Fruit fly (Drosophila melanogaster) whole organism, embryonic: ENCODE measurements around the gene CG16903.

Source experiments
- Aef1 ChIP-seq: fragments of 200-800 bp; sonication (Bioruptor generic); IDR thresholded peaks from 3 replicates; pipeline ENCODE4 v1.3.6; 2022; ENCODE audit warnings: missing biosample characterization, missing genetic modification characterization
- CG10267 ChIP-seq: fragments of 200-800 bp; sonication (Bioruptor generic); optimal IDR thresholded peaks from 2 replicates; lab custom pipeline; 2018; ENCODE audit warnings: missing biosample characterization, mild to moderate bottlenecking, missing genetic modification characterization, moderate library complexity
- CG1602 ChIP-seq: fragments of 200-800 bp; sonication (Bioruptor generic); optimal IDR thresholded peaks from 3 replicates; lab custom pipeline; 2016; ENCODE audit warnings: missing biosample characterization, missing genetic modification characterization
- CG16813 ChIP-seq: fragments of 200-800 bp; sonication (Bioruptor generic); IDR thresholded peaks from 3 replicates; pipeline ENCODE4 v1.3.6; 2022; ENCODE audit warnings: missing biosample characterization, missing genetic modification characterization; ENCODE audit not compliant: partially characterized antibody
- CG18619 ChIP-seq: fragments of 200-800 bp; sonication (Bioruptor generic); optimal IDR thresholded peaks from 3 replicates; lab custom pipeline; 2017; ENCODE audit warnings: missing biosample characterization, mild to moderate bottlenecking, missing genetic modification characterization
- CG2120 ChIP-seq: fragments of 200-800 bp; sonication (Bioruptor generic); optimal IDR thresholded peaks from 3 replicates; lab custom pipeline; 2016; ENCODE audit warnings: missing biosample characterization, missing genetic modification characterization
- CG2889 ChIP-seq: fragments of 200-800 bp; sonication (Bioruptor generic); IDR thresholded peaks from 3 replicates; pipeline ENCODE4 v1.3.6; 2022; ENCODE audit warnings: missing biosample characterization, missing genetic modification characterization
- CG30431 ChIP-seq: fragments of 200-800 bp; sonication (Bioruptor generic); optimal IDR thresholded peaks from 2 replicates; lab custom pipeline; 2017; ENCODE audit warnings: missing biosample characterization, missing genetic modification characterization
- CG32532 ChIP-seq: fragments of 200-800 bp; sonication (Bioruptor generic); IDR thresholded peaks from 2 replicates; pipeline ENCODE4 v1.3.6; 2022; ENCODE audit warnings: missing biosample characterization, missing genetic modification characterization
- CG33213 ChIP-seq: fragments of 200-800 bp; sonication (Bioruptor generic); optimal IDR thresholded peaks from 3 replicates; lab custom pipeline; 2016; ENCODE audit warnings: missing biosample characterization, missing genetic modification characterization
- CG3838 ChIP-seq: fragments of 200-800 bp; sonication (Bioruptor generic); optimal IDR thresholded peaks from 3 replicates; lab custom pipeline; 2016; ENCODE audit warnings: missing biosample characterization, missing genetic modification characterization
- CG3847 ChIP-seq: fragments of 200-800 bp; sonication (Bioruptor generic); IDR thresholded peaks from 2 replicates; pipeline ENCODE4 v1.3.6; 2022; ENCODE audit warnings: missing biosample characterization, missing genetic modification characterization
- CG43689 ChIP-seq: fragments of 200-800 bp; sonication (Bioruptor generic); IDR thresholded peaks from 2 replicates; pipeline ENCODE4 v1.3.6; 2022; ENCODE audit warnings: missing biosample characterization, missing genetic modification characterization
- CG7271 ChIP-seq: fragments of 200-800 bp; sonication (Bioruptor generic); optimal IDR thresholded peaks from 2 replicates; lab custom pipeline; 2018; ENCODE audit warnings: missing biosample characterization, mild to moderate bottlenecking, missing genetic modification characterization, moderate library complexity
- CG7987 ChIP-seq: fragments of 200-800 bp; sonication (Bioruptor generic); optimal IDR thresholded peaks from 2 replicates; lab custom pipeline; 2018; ENCODE audit warnings: missing biosample characterization, mild to moderate bottlenecking, missing genetic modification characterization, moderate library complexity
- CG9876 ChIP-seq: fragments of 200-800 bp; sonication (Bioruptor generic); optimal IDR thresholded peaks from 2 replicates; lab custom pipeline; 2016; ENCODE audit warnings: missing biosample characterization, missing genetic modification characterization
- CHES-1-like ChIP-seq: fragments of 200-800 bp; sonication (Bioruptor generic); optimal IDR thresholded peaks from 2 replicates; lab custom pipeline; 2016; ENCODE audit warnings: missing biosample characterization, missing genetic modification characterization
- HLH4C ChIP-seq: fragments of 200-800 bp; sonication (Bioruptor generic); IDR thresholded peaks from 3 replicates; pipeline ENCODE4 v1.3.6; 2022; ENCODE audit warnings: missing biosample characterization, missing genetic modification characterization; ENCODE audit not compliant: partially characterized antibody
- Hey ChIP-seq: fragments of 200-800 bp; sonication (Bioruptor generic); optimal IDR thresholded peaks from 3 replicates; lab custom pipeline; 2018; ENCODE audit warnings: missing biosample characterization, mild to moderate bottlenecking, missing genetic modification characterization
- Hmx ChIP-seq: fragments of 200-800 bp; sonication (Bioruptor generic); optimal IDR thresholded peaks from 2 replicates; lab custom pipeline; 2016; ENCODE audit warnings: missing biosample characterization, missing genetic modification characterization
- Hr3 ChIP-seq: fragments of 200-800 bp; sonication (Bioruptor generic); optimal IDR thresholded peaks from 3 replicates; lab custom pipeline; 2016; ENCODE audit warnings: missing biosample characterization, missing genetic modification characterization
- Mes4 ChIP-seq: fragments of 200-800 bp; sonication (Bioruptor generic); optimal IDR thresholded peaks from 2 replicates; lab custom pipeline; 2016; ENCODE audit warnings: missing biosample characterization, missing genetic modification characterization
- Mrtf ChIP-seq: fragments of 200-800 bp; sonication (Bioruptor generic); IDR thresholded peaks from 3 replicates; pipeline ENCODE4 v1.3.6; 2022; ENCODE audit warnings: missing biosample characterization, missing genetic modification characterization
- Oli ChIP-seq: fragments of 200-800 bp; sonication (Bioruptor generic); optimal IDR thresholded peaks from 2 replicates; lab custom pipeline; 2018; ENCODE audit warnings: missing biosample characterization, mild to moderate bottlenecking, missing genetic modification characterization, moderate library complexity
- PHDP ChIP-seq: fragments of 200-800 bp; sonication (Bioruptor generic); optimal IDR thresholded peaks from 3 replicates; lab custom pipeline; 2018; ENCODE audit warnings: missing biosample characterization, mild to moderate bottlenecking, missing genetic modification characterization, moderate library complexity
- Poxn ChIP-seq: fragments of 200-800 bp; sonication (Bioruptor generic); IDR thresholded peaks from 2 replicates; pipeline ENCODE4 v1.3.6; 2022; ENCODE audit warnings: missing biosample characterization, missing genetic modification characterization
- TFAM ChIP-seq: fragments of 200-800 bp; sonication (Bioruptor generic); optimal IDR thresholded peaks from 2 replicates; lab custom pipeline; 2017; ENCODE audit warnings: missing biosample characterization, missing genetic modification characterization, inconsistent platforms
- Taf1 ChIP-seq: fragments of 200-800 bp; sonication (Bioruptor generic); IDR thresholded peaks from 2 replicates; pipeline ENCODE4 v1.3.6; 2022; ENCODE audit warnings: missing biosample characterization, missing genetic modification characterization
- Trl ChIP-seq, 3 experiments: fragments of >200 bp in 2 of 3; fragments of 200-800 bp in 1 of 3; sonication (Bioruptor generic) in 1 of 3; optimal IDR thresholded peaks; 2 replicates in 1 of 3; 3 replicates in 2 of 3; lab custom pipeline; 2016 to 2017; ENCODE audit warnings: missing biosample characterization in 1 of 3, missing genetic modification characterization in 1 of 3
- Usf ChIP-seq: fragments of 200-800 bp; sonication (Bioruptor generic); optimal IDR thresholded peaks from 2 replicates; lab custom pipeline; 2017; ENCODE audit warnings: missing genotype, missing biosample characterization, missing genetic modification characterization
- ash1 ChIP-seq: fragments of 200-800 bp; sonication (Bioruptor generic); optimal IDR thresholded peaks from 2 replicates; lab custom pipeline; 2018; ENCODE audit warnings: missing biosample characterization, mild to moderate bottlenecking, missing genetic modification characterization
- cas ChIP-seq: fragments of 200-800 bp; sonication (Bioruptor generic); IDR thresholded peaks from 2 replicates; pipeline ENCODE4 v1.3.6; 2022; ENCODE audit warnings: missing biosample characterization, missing genetic modification characterization
- chif ChIP-seq, 2 experiments: fragments of 200-800 bp; sonication (Bioruptor generic); optimal IDR thresholded peaks; 3 replicates each; lab custom pipeline; 2016; ENCODE audit warnings: missing biosample characterization in 2 of 2, missing genetic modification characterization in 2 of 2
- chn ChIP-seq: fragments of 200-800 bp; sonication (Bioruptor generic); optimal IDR thresholded peaks from 2 replicates; lab custom pipeline; 2016; ENCODE audit warnings: missing biosample characterization, missing genetic modification characterization
- dysf ChIP-seq: fragments of 200-800 bp; sonication (Bioruptor generic); IDR thresholded peaks from 3 replicates; pipeline ENCODE4 v1.3.6; 2022; ENCODE audit warnings: missing biosample characterization, missing genetic modification characterization
- ftz-f1 ChIP-seq: fragments of 200-800 bp; sonication (Bioruptor generic); optimal IDR thresholded peaks from 2 replicates; lab custom pipeline; 2016; ENCODE audit warnings: missing biosample characterization, missing genetic modification characterization
- h ChIP-seq: fragments of >200 bp; optimal IDR thresholded peaks from 2 replicates; lab custom pipeline; 2017
- kah ChIP-seq: fragments of 200-800 bp; sonication (Bioruptor generic); optimal IDR thresholded peaks from 2 replicates; lab custom pipeline; 2018; ENCODE audit warnings: missing biosample characterization, mild to moderate bottlenecking, missing genetic modification characterization
- kay ChIP-seq: fragments of 200-800 bp; sonication (Bioruptor generic); optimal IDR thresholded peaks from 2 replicates; lab custom pipeline; 2016; ENCODE audit warnings: missing biosample characterization, missing genetic modification characterization
- maf-S ChIP-seq: fragments of 200-800 bp; sonication (Bioruptor generic); optimal IDR thresholded peaks from 2 replicates; lab custom pipeline; 2016; ENCODE audit warnings: missing biosample characterization, missing genetic modification characterization
- mirr ChIP-seq: fragments of 200-800 bp; sonication (Bioruptor generic); optimal IDR thresholded peaks from 3 replicates; lab custom pipeline; 2018; ENCODE audit warnings: missing biosample characterization, mild to moderate bottlenecking, missing genetic modification characterization
- nerfin-1 ChIP-seq: fragments of 200-800 bp; sonication (Bioruptor generic); optimal IDR thresholded peaks from 3 replicates; lab custom pipeline; 2019; ENCODE audit warnings: missing biosample characterization, mild to moderate bottlenecking, missing genetic modification characterization, moderate library complexity
- oc ChIP-seq: fragments of 200-800 bp; sonication (Bioruptor generic); optimal IDR thresholded peaks from 2 replicates; lab custom pipeline; 2018; ENCODE audit warnings: missing biosample characterization, mild to moderate bottlenecking, missing genetic modification characterization, moderate library complexity
- odd ChIP-seq: fragments of 200-800 bp; sonication (Bioruptor generic); optimal IDR thresholded peaks from 2 replicates; lab custom pipeline; 2017; ENCODE audit warnings: missing biosample characterization, mild to moderate bottlenecking, missing genetic modification characterization
- ranshi ChIP-seq: fragments of 200-800 bp; sonication (Bioruptor generic); IDR thresholded peaks from 2 replicates; pipeline ENCODE4 v1.3.6; 2022; ENCODE audit warnings: missing biosample characterization, missing genetic modification characterization
- run ChIP-seq: fragments of 200-800 bp; sonication (Bioruptor generic); optimal IDR thresholded peaks from 3 replicates; lab custom pipeline; 2018; ENCODE audit warnings: missing biosample characterization, mild to moderate bottlenecking, missing genetic modification characterization
- sr ChIP-seq: fragments of 200-800 bp; sonication (Bioruptor generic); IDR thresholded peaks from 3 replicates; pipeline ENCODE4 v1.3.6; 2022; ENCODE audit warnings: missing biosample characterization, missing genetic modification characterization
- stwl ChIP-seq: fragments of 200-800 bp; sonication (Bioruptor generic); optimal IDR thresholded peaks from 3 replicates; lab custom pipeline; 2018; ENCODE audit warnings: missing biosample characterization, mild to moderate bottlenecking, missing genetic modification characterization, moderate library complexity
- tap ChIP-seq: fragments of 200-800 bp; optimal IDR thresholded peaks from 3 replicates; lab custom pipeline; 2019; ENCODE audit warnings: missing biosample characterization, mild to moderate bottlenecking, missing genetic modification characterization, moderate library complexity
- usp ChIP-seq: fragments of >200 bp; optimal IDR thresholded peaks from 2 replicates; lab custom pipeline; 2017; ENCODE audit warnings: missing biosample characterization, missing genetic modification characterization

CG16903 gene

dm6 chrX:2123965-2124688 lies 43.9 kb upstream of the CG16903 start (continued):
- TF ChIP-seq maf-S (GFP tag; lab: Kevin White, UChicago) (peak; percentile 59), Aef1 (GFP tag; lab: Robert Waterston, UW) (peak; percentile 92), nerfin-1 (tag; lab: Kevin White, UChicago) (peak; percentile 96), sr (GFP tag; lab: Robert Waterston, UW) (peak; percentile 22; the same call in 1 of the 3 replicates), HLH4C (GFP tag; lab: Robert Waterston, UW) (no peak), ranshi (GFP tag; lab: Robert Waterston, UW) (peak; percentile 90), CG7271 (tag; lab: Kevin White, UChicago) (peak; percentile 87), h (lab: Kevin White, UChicago) (no peak), CHES-1-like (GFP tag; lab: Kevin White, UChicago) (peak; percentile 82), CG2889 (GFP tag; lab: Robert Waterston, UW) (peak; percentile 75; the same call in 2 of the 3 replicates), Hey (tag; lab: Kevin White, UChicago) (no peak), Hr3 (GFP tag; lab: Kevin White, UChicago) (peak; percentile 98), Mes4 (peak; percentile 55), tap (peak; percentile 96), dysf (GFP tag; lab: Robert Waterston, UW) (peak; percentile 96), CG30431 (peak; percentile 98), mirr (GFP tag; lab: Kevin White, UChicago) (peak; percentile 50), Taf1 (GFP tag; lab: Robert Waterston, UW) (peak; percentile 77), kay (GFP tag; lab: Kevin White, UChicago) (peak; percentile 73), Usf (GFP tag; lab: Kevin White, UChicago) (peak; percentile 98), run (peak; percentile 95), chif (GFP tag; optimal IDR thresholded peaks at IDR 0.05; lab: Kevin White, UChicago) (peak; percentile 70 to 86), Mrtf (GFP tag; lab: Robert Waterston, UW) (peak; percentile 86), usp (GFP tag; lab: Kevin White, UChicago) (no peak), CG9876 (GFP tag; lab: Kevin White, UChicago) (peak; percentile 66), TFAM (GFP tag; lab: Kevin White, UChicago) (no peak), CG43689 (peak; percentile 64; the same call in 1 of the 2 replicates), chn (GFP tag; lab: Kevin White, UChicago) (peak; percentile 84), CG10267 (tag; lab: Kevin White, UChicago) (peak; percentile 96), ftz-f1 (GFP tag; lab: Kevin White, UChicago) (no peak), Hmx (peak; percentile 22), cas (GFP tag; lab: Robert Waterston, UW) (0 out of 2 replicates have a peak, but pooled peaks have one; percentile 25), Poxn (GFP tag; lab: Robert Waterston, UW) (peak; percentile 78), CG33213 (GFP tag; lab: Kevin White, UChicago) (peak; percentile 59), CG3847 (GFP tag; lab: Robert Waterston, UW) (peak; percentile 93), ash1 (GFP tag; lab: Kevin White, UChicago) (no peak), CG32532 (GFP tag; lab: Robert Waterston, UW) (peak; percentile 93), kah (peak; percentile 94), PHDP (tag; lab: Kevin White, UChicago) (peak; percentile 96), stwl (tag; lab: Kevin White, UChicago) (peak; percentile 62), CG3838 (GFP tag; lab: Kevin White, UChicago) (peak; percentile 57), CG16813 (peak; percentile 37), CG18619 (GFP tag; lab: Kevin White, UChicago) (peak; percentile 99), CG7987 (GFP tag; lab: Kevin White, UChicago) (peak; percentile 66), Oli (tag; lab: Kevin White, UChicago) (peak; percentile 99), CG2120 (GFP tag; lab: Kevin White, UChicago) (peak; percentile 86), Trl (optimal IDR thresholded peaks at IDR 0.05; lab: Kevin White, UChicago) (peak in 1 of 2 experiments; percentile 45), Trl (GFP tag; optimal IDR thresholded peaks at IDR 0.05; lab: Kevin White, UChicago) (peak; percentile 82), oc (tag; lab: Kevin White, UChicago) (peak; percentile 93), CG1602 (GFP tag; lab: Kevin White, UChicago) (peak; percentile 95), odd (GFP tag; lab: Kevin White, UChicago) (peak; percentile 98)
